Worm (Caenorhabditis elegans): ENCODE data around the gene C04G2.5.
A peak's percentile ranks its signal among the peaks of the same experiment; 100 is the strongest.

The C04G2.5 gene

DNA sequence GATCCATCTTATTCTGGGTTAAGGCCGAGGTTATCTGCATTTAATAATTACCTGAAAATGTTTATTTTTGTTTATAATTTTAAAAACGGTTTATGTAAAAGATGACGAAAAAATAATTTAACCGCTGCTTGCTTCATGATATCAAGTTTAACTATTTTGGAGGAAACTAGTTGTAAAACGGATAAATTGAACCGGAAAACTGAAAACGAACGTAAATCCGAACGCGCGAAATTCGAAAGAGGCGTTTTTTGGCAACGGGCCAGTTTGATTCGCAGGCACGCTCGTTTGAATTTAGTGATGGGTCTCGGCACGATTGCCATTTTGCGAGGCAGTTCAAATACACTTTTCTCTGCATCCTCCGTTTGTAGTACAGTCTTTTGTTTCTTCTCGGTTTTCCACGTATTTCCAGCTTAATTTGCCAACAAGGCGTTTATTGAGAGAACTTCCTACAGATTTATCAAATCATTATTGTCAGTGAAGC is 33.9 kb upstream of the C04G2.5 start, which contains the start of the genes gtbp-1 and K08F4.3 (continued):
- no peak for TF ChIP-seq C34B4.2 (tag; optimal IDR thresholded peaks at IDR 0.05)
- TF ChIP-seq ceh-88 (GFP tag; IDR thresholded peaks at IDR 0.05): no peak; the same call in 1 of the 2 replicates
- TF ChIP-seq mdl-1 (tag; optimal IDR thresholded peaks at IDR 0.05): peak in 1 of 2 experiments; percentile 66
- peak; percentile 79 to 95 for TF ChIP-seq lsy-2 (tag; optimal IDR thresholded peaks at IDR 0.05)
- TF ChIP-seq grh-1 (GFP tag; IDR thresholded peaks at IDR 0.05): peak; percentile 38; the same call in 1 of the 2 replicates
- no peak for TF ChIP-seq zip-4 (GFP tag; optimal IDR thresholded peaks at IDR 0.05)
- no peak for TF ChIP-seq efl-3 (GFP tag; optimal IDR thresholded peaks at IDR 0.05)
- TF ChIP-seq mep-1 (tag; optimal IDR thresholded peaks at IDR 0.05): peak; percentile 85
- TF ChIP-seq irx-1 (tag; optimal IDR thresholded peaks at IDR 0.05): peak; percentile 10
- no peak for TF ChIP-seq alr-1 (tag; optimal IDR thresholded peaks at IDR 0.05; ENCODE audit: borderline replicate concordance)
- no peak for TF ChIP-seq tlp-1 (tag; optimal IDR thresholded peaks at IDR 0.05)
- no peak for TF ChIP-seq Y116A8C.19 (tag; optimal IDR thresholded peaks at IDR 0.05; ENCODE audit: borderline replicate concordance)
- no peak for TF ChIP-seq nhr-237 (tag; optimal IDR thresholded peaks at IDR 0.05)
- TF ChIP-seq nhr-28 (tag; optimal IDR thresholded peaks at IDR 0.05): no peak
- no peak for TF ChIP-seq ama-1 (optimal IDR thresholded peaks at IDR 0.05)
- TF ChIP-seq nhr-85 (tag): peak; percentile 85
- no peak for TF ChIP-seq hlh-4 (tag; optimal IDR thresholded peaks at IDR 0.05)
- TF ChIP-seq unc-86 (tag; optimal IDR thresholded peaks at IDR 0.05): peak; percentile 24
- TF ChIP-seq hlh-17 (GFP tag; optimal IDR thresholded peaks at IDR 0.05; ENCODE audit: borderline replicate concordance): no peak
- no peak for TF ChIP-seq tbx-2 (tag; optimal IDR thresholded peaks at IDR 0.05)
- peak; percentile 47 for TF ChIP-seq pqm-1 (tag; optimal IDR thresholded peaks at IDR 0.05)
- TF ChIP-seq unc-98 (GFP tag; IDR thresholded peaks at IDR 0.05): no peak
- TF ChIP-seq ceh-90 (tag; optimal IDR thresholded peaks at IDR 0.05): no peak
- TF ChIP-seq swsn-7 (tag; optimal IDR thresholded peaks at IDR 0.05): peak; percentile 48
- no peak for TF ChIP-seq ceh-8 (GFP tag; optimal IDR thresholded peaks at IDR 0.05)
- TF ChIP-seq C04F5.9 (tag; optimal IDR thresholded peaks at IDR 0.05): no peak
- TF ChIP-seq ztf-11 (tag; optimal IDR thresholded peaks at IDR 0.05): no peak
- peak in 1 of 3 experiments; percentile 71 for TF ChIP-seq ceh-82 (tag; optimal IDR thresholded peaks at IDR 0.05)
- TF ChIP-seq vab-15 (tag; optimal IDR thresholded peaks at IDR 0.05): peak; percentile 23
- TF ChIP-seq F16B12.6 (tag; optimal IDR thresholded peaks at IDR 0.05): peak; percentile 45
- peak; percentile 76 for TF ChIP-seq rnt-1 (tag; optimal IDR thresholded peaks at IDR 0.05)
- TF ChIP-seq nhr-76 (tag; optimal IDR thresholded peaks at IDR 0.05): no peak
- TF ChIP-seq lin-35 (GFP tag; optimal IDR thresholded peaks at IDR 0.05): peak; percentile 92 to 97
- peak; percentile 37 for TF ChIP-seq dsc-1 (tag; optimal IDR thresholded peaks at IDR 0.05)
- TF ChIP-seq fos-1 (tag; optimal IDR thresholded peaks at IDR 0.05): peak; percentile 47
- no peak for TF ChIP-seq pag-3 (tag; optimal IDR thresholded peaks at IDR 0.05; ENCODE audit: borderline replicate concordance, insufficient read depth)
- no peak for TF ChIP-seq lin-39 (tag; optimal IDR thresholded peaks at IDR 0.05)
- TF ChIP-seq aha-1 (tag; optimal IDR thresholded peaks at IDR 0.05): no peak
- no peak for TF ChIP-seq fkh-10 (GFP tag; optimal IDR thresholded peaks at IDR 0.05)
- peak; percentile 85 for TF ChIP-seq lin-15B (tag; optimal IDR thresholded peaks at IDR 0.05)
- no peak for TF ChIP-seq nhr-84 (tag; optimal IDR thresholded peaks at IDR 0.05)
- TF ChIP-seq aly-2 (tag; optimal IDR thresholded peaks at IDR 0.05): no peak
- no peak for TF ChIP-seq sptf-1 (tag; optimal IDR thresholded peaks at IDR 0.05)
- no peak for TF ChIP-seq ces-1 (GFP tag; optimal IDR thresholded peaks at IDR 0.05)
- TF ChIP-seq elt-2 (tag; optimal IDR thresholded peaks at IDR 0.05): no peak
- TF ChIP-seq skn-1 (tag; optimal IDR thresholded peaks at IDR 0.05): peak; percentile 75
- TF ChIP-seq sox-4 (tag; optimal IDR thresholded peaks at IDR 0.05): no peak
- TF ChIP-seq snu-23 (GFP tag; optimal IDR thresholded peaks at IDR 0.05): peak; percentile 83
- TF ChIP-seq fkh-8 (tag; optimal IDR thresholded peaks at IDR 0.05): peak; percentile 65
- no peak for TF ChIP-seq hpl-2 (GFP tag; optimal IDR thresholded peaks at IDR 0.05)
- TF ChIP-seq lin-14 (GFP tag; optimal IDR thresholded peaks at IDR 0.05): no peak
- TF ChIP-seq nhr-11 (tag; optimal IDR thresholded peaks at IDR 0.05): no peak
- TF ChIP-seq xbp-1 (tag; optimal IDR thresholded peaks at IDR 0.05): peak; percentile 67
- peak; percentile 68 for TF ChIP-seq lin-13 (GFP tag; optimal IDR thresholded peaks at IDR 0.05)
